Worm (Caenorhabditis elegans) whole organism, L4/young adult: ENCODE data around the gene str-113.

ENCODE experiments used
- W03F9.2 ChIP-seq: fragments of 150-350 bp; optimal IDR thresholded peaks from 2 replicates; lab custom pipeline; 2014; ENCODE audit warnings: missing biosample characterization, missing genetic modification characterization
- dao-5 ChIP-seq: sonication (generic microtip); optimal IDR thresholded peaks from 2 replicates; lab custom pipeline; 2016; ENCODE audit warnings: missing genotype, missing genetic modification characterization, moderate library complexity, missing compliant biosample characterization
- him-1 ChIP-seq: sonication (generic microtip); optimal IDR thresholded peaks from 2 replicates; lab custom pipeline; 2016; ENCODE audit warnings: missing genotype, missing genetic modification reagents, missing genetic modification characterization, missing compliant biosample characterization

str-113 gene

ce11 chrV:3692613-3693012, 25.8 kb upstream of the str-113 start:
- TF ChIP-seq W03F9.2 (tag; lab: Kevin White, UChicago) (no peak), him-1 (tag; lab: Kevin White, UChicago) (no peak), dao-5 (tag; lab: Kevin White, UChicago) (no peak)

- no peak for TF ChIP-seq him-1 (tag; lab: Kevin White, UChicago)
- no peak for TF ChIP-seq W03F9.2 (tag; lab: Kevin White, UChicago)
- no peak for TF ChIP-seq dao-5 (tag; lab: Kevin White, UChicago)
Measured at ce11 chrV:3688733-3689132, 21.9 kb upstream of the str-113 start.

- TF ChIP-seq him-1 (tag; lab: Kevin White, UChicago) (no peak), W03F9.2 (tag; lab: Kevin White, UChicago) (no peak), dao-5 (tag; lab: Kevin White, UChicago) (no peak)
Measured at ce11 chrV:3686899-3687298, 20.1 kb upstream of the str-113 start, which contains the start of gene unc-132. TSS of gene unc-132 (plus strand) at chrV:3687106.

- TF ChIP-seq dao-5 (tag; lab: Kevin White, UChicago) (no peak), him-1 (tag; lab: Kevin White, UChicago) (no peak), W03F9.2 (tag; lab: Kevin White, UChicago) (no peak)
Measured at ce11 chrV:3686292-3686691, 19.5 kb upstream of the str-113 start.

- TF ChIP-seq W03F9.2 (tag; lab: Kevin White, UChicago) (no peak), dao-5 (tag; lab: Kevin White, UChicago) (no peak), him-1 (tag; lab: Kevin White, UChicago) (no peak)
Measured at ce11 chrV:3685790-3686208, 19.0 kb upstream of the str-113 start, which contains the start of gene W08A12.2. TSS of gene W08A12.2 (minus strand) at chrV:3685892.

- TF ChIP-seq dao-5 (tag; lab: Kevin White, UChicago) (no peak), W03F9.2 (tag; lab: Kevin White, UChicago) (no peak), him-1 (tag; lab: Kevin White, UChicago) (no peak)
Measured at ce11 chrV:3682553-3682952, 15.8 kb upstream of the str-113 start, which contains the start of gene W08A12.3. TSS of gene W08A12.3 (plus strand) at chrV:3682853.

ce11 chrV:3678513-3678912, 11.7 kb upstream of the str-113 start:
- TF ChIP-seq dao-5 (tag; lab: Kevin White, UChicago) (no peak), W03F9.2 (tag; lab: Kevin White, UChicago) (no peak), him-1 (tag; lab: Kevin White, UChicago) (no peak)

ce11 chrV:3677212-3677611, 10.4 kb upstream of the str-113 start:
- TF ChIP-seq W03F9.2 (tag; lab: Kevin White, UChicago) (no peak), him-1 (tag; lab: Kevin White, UChicago) (no peak), dao-5 (tag; lab: Kevin White, UChicago) (no peak)

- TF ChIP-seq him-1 (tag; lab: Kevin White, UChicago) = no peak
Measured at ce11 chrV:3673080-3673479, 6.3 kb upstream of the str-113 start, which contains the start of gene pals-33. TSS of gene pals-33 (plus strand) at chrV:3673380.

ce11 chrV:3670499-3670898, 3.7 kb upstream of the str-113 start, which contains the start of gene Y39H10B.3:
TSS of gene Y39H10B.3 (plus strand) at chrV:3670799.
- TF ChIP-seq dao-5 (tag; lab: Kevin White, UChicago) (no peak), W03F9.2 (tag; lab: Kevin White, UChicago) (no peak), him-1 (tag; lab: Kevin White, UChicago) (no peak)

- TF ChIP-seq him-1 (tag; lab: Kevin White, UChicago) (no peak), dao-5 (tag; lab: Kevin White, UChicago) (no peak), W03F9.2 (tag; lab: Kevin White, UChicago) (no peak)
Measured at ce11 chrV:3668464-3668863, 1.7 kb upstream of the str-113 start, which contains the start of gene Y39H10B.2. TSS of gene Y39H10B.2 (plus strand) at chrV:3668764.

- TF ChIP-seq W03F9.2 (tag; lab: Kevin White, UChicago) (no peak), him-1 (tag; lab: Kevin White, UChicago) (no peak), dao-5 (tag; lab: Kevin White, UChicago) (no peak)
Measured at ce11 chrV:3659472-3659871, 7.3 kb downstream of the str-113 start, which contains the start of gene acr-23. TSS of gene acr-23 (minus strand) at chrV:3659572.

ce11 chrV:3649473-3649872, 17.3 kb downstream of the str-113 start, which contains the start of gene str-114:
TSS of gene str-114 (plus strand) at chrV:3649773.
- TF ChIP-seq dao-5 (tag; lab: Kevin White, UChicago) = no peak
- TF ChIP-seq W03F9.2 (tag; lab: Kevin White, UChicago) = no peak
- no peak for TF ChIP-seq him-1 (tag; lab: Kevin White, UChicago)

- TF ChIP-seq W03F9.2 (tag; lab: Kevin White, UChicago) = no peak
- TF ChIP-seq him-1 (tag; lab: Kevin White, UChicago) = no peak
- no peak for TF ChIP-seq dao-5 (tag; lab: Kevin White, UChicago)
Measured at ce11 chrV:3647862-3648261, 18.9 kb downstream of the str-113 start, which contains the start of gene F59B1.10. TSS of gene F59B1.10 (minus strand) at chrV:3647962.
